Worm (Caenorhabditis elegans) whole organism, L1 larva: ENCODE measurements around the gene C32D5.4.
A peak's percentile ranks its signal among the peaks of the same experiment; 100 is the strongest.

Experiments
- C16A3.4 ChIP-seq: fragments of 150-350 bp; optimal IDR thresholded peaks from 2 replicates; lab custom pipeline; 2014; ENCODE audit warnings: missing biosample characterization, missing genetic modification characterization
- C34B4.2 ChIP-seq: sonication (generic microtip); optimal IDR thresholded peaks from 2 replicates; lab custom pipeline; 2017; ENCODE audit warnings: mild to moderate bottlenecking, missing genetic modification characterization, missing compliant biosample characterization
- alr-1 ChIP-seq: fragments of 200-800 bp; sonication (Bioruptor generic); optimal IDR thresholded peaks from 2 replicates; lab custom pipeline; 2018; ENCODE audit warnings: borderline replicate concordance, mild to moderate bottlenecking, missing genetic modification characterization, missing compliant biosample characterization
- ama-1 ChIP-seq: fragments of 150-350 bp; optimal IDR thresholded peaks from 2 replicates; lab custom pipeline; 2014
- ceh-88 ChIP-seq: fragments of 200-800 bp; sonication (Bioruptor generic); IDR thresholded peaks from 2 replicates; pipeline ENCODE4 v1.3.6; 2022; ENCODE audit warnings: missing genetic modification characterization, missing compliant biosample characterization
- ces-1 ChIP-seq: fragments of 150-350 bp; optimal IDR thresholded peaks from 2 replicates; lab custom pipeline; 2014; ENCODE audit warnings: missing biosample characterization, missing genetic modification reagents, missing genetic modification characterization
- efl-1 ChIP-seq, 4 experiments: fragments of 150-350 bp; optimal IDR thresholded peaks in 3 of 4; peaks in 1 of 4; 1 replicate in 1 of 4; 2 replicates in 3 of 4; lab custom pipeline; 2014; ENCODE audit warnings: missing biosample characterization in 2 of 4, missing genetic modification characterization in 2 of 4, missing genetic modification reagents in 2 of 4
- efl-3 ChIP-seq: fragments of 200-800 bp; sonication (Bioruptor generic); optimal IDR thresholded peaks from 2 replicates; lab custom pipeline; 2018; ENCODE audit warnings: mild to moderate bottlenecking, missing genetic modification characterization, missing compliant biosample characterization
- fkh-10 ChIP-seq: sonication (generic microtip); optimal IDR thresholded peaks from 2 replicates; lab custom pipeline; 2017; ENCODE audit warnings: missing biosample characterization, missing genetic modification reagents, missing genetic modification characterization
- fkh-4 ChIP-seq: sonication (generic microtip); optimal IDR thresholded peaks from 2 replicates; lab custom pipeline; 2016; ENCODE audit warnings: missing compliant biosample characterization, missing genetic modification characterization, borderline replicate concordance
- fkh-8 ChIP-seq: sonication (generic microtip); optimal IDR thresholded peaks from 2 replicates; lab custom pipeline; 2016; ENCODE audit warnings: mild to moderate bottlenecking, missing genetic modification characterization, missing compliant biosample characterization
- grh-1 ChIP-seq: fragments of 200-800 bp; sonication (Bioruptor generic); IDR thresholded peaks from 2 replicates; pipeline ENCODE4 v1.3.6; 2022; ENCODE audit warnings: missing genetic modification reagents, missing genetic modification characterization, missing compliant biosample characterization
- hlh-4 ChIP-seq: sonication (generic microtip); optimal IDR thresholded peaks from 2 replicates; lab custom pipeline; 2016; ENCODE audit warnings: mild to moderate bottlenecking, missing genetic modification characterization, missing compliant biosample characterization
- hpl-2 ChIP-seq: fragments of 150-350 bp; optimal IDR thresholded peaks from 2 replicates; lab custom pipeline; 2014; ENCODE audit warnings: missing biosample characterization, missing genetic modification reagents, missing genetic modification characterization
- jun-1 ChIP-seq: fragments of 150-350 bp; optimal IDR thresholded peaks from 2 replicates; lab custom pipeline; 2014; ENCODE audit warnings: missing biosample characterization, missing genetic modification reagents, missing genetic modification characterization
- lin-14 ChIP-seq: fragments of 200-800 bp; sonication (Bioruptor generic); optimal IDR thresholded peaks from 2 replicates; lab custom pipeline; 2018; ENCODE audit warnings: mild to moderate bottlenecking, missing genetic modification characterization, moderate library complexity, missing compliant biosample characterization
- lin-35 ChIP-seq, 2 experiments: fragments of 150-350 bp; optimal IDR thresholded peaks; 2 replicates each; lab custom pipeline; 2014; ENCODE audit warnings: missing biosample characterization in 2 of 2, missing genetic modification characterization in 2 of 2, missing genetic modification reagents in 2 of 2
- mab-9 ChIP-seq: fragments of 200-800 bp; sonication (Bioruptor generic); IDR thresholded peaks from 2 replicates; pipeline ENCODE4 v1.3.6; 2022; ENCODE audit warnings: missing genetic modification reagents, missing genetic modification characterization, missing compliant biosample characterization
- mdl-1 ChIP-seq, 2 experiments: fragments of 150-350 bp; optimal IDR thresholded peaks; 2 replicates each; lab custom pipeline; 2014 to 2017; ENCODE audit warnings: missing biosample characterization in 2 of 2, missing genetic modification characterization in 2 of 2, inconsistent platforms in 1 of 2
- nhr-12 ChIP-seq: sonication (generic microtip); optimal IDR thresholded peaks from 2 replicates; lab custom pipeline; 2017; ENCODE audit warnings: missing biosample characterization, missing genetic modification characterization
- nhr-28 ChIP-seq: fragments of 150-350 bp; optimal IDR thresholded peaks from 2 replicates; lab custom pipeline; 2014; ENCODE audit warnings: missing biosample characterization, missing genetic modification characterization
- nhr-47 ChIP-seq: sonication (generic microtip); optimal IDR thresholded peaks from 2 replicates; lab custom pipeline; 2016; ENCODE audit warnings: mild to moderate bottlenecking, missing genetic modification characterization, moderate library complexity, missing compliant biosample characterization
- nhr-71 ChIP-seq: sonication (generic microtip); optimal IDR thresholded peaks from 2 replicates; lab custom pipeline; 2016; ENCODE audit warnings: mild to moderate bottlenecking, missing genetic modification characterization, moderate library complexity, missing compliant biosample characterization
- nhr-85 ChIP-seq: sonication (generic microtip); peaks from one replicate; lab custom pipeline; 2016; ENCODE audit warnings: missing genetic modification characterization, inconsistent platforms, missing compliant biosample characterization
- pag-3 ChIP-seq: sonication (generic microtip); optimal IDR thresholded peaks from 2 replicates; lab custom pipeline; 2017; ENCODE audit warnings: missing genetic modification characterization, mild to moderate bottlenecking, missing compliant biosample characterization, antibody characterized with exemption, borderline replicate concordance; ENCODE audit not compliant: insufficient read depth
- pax-3 ChIP-seq: fragments of 200-800 bp; sonication (Bioruptor generic); optimal IDR thresholded peaks from 2 replicates; lab custom pipeline; 2018; ENCODE audit warnings: mild to moderate bottlenecking, missing genetic modification characterization, moderate library complexity, missing compliant biosample characterization
- snu-23 ChIP-seq: sonication (generic microtip); optimal IDR thresholded peaks from 2 replicates; lab custom pipeline; 2016; ENCODE audit warnings: missing genetic modification characterization, missing compliant biosample characterization
- sup-37 ChIP-seq: fragments of 200-800 bp; sonication (Bioruptor generic); optimal IDR thresholded peaks from 2 replicates; lab custom pipeline; 2018; ENCODE audit warnings: mild to moderate bottlenecking, missing genetic modification characterization, missing compliant biosample characterization
- swsn-7 ChIP-seq: sonication (generic microtip); optimal IDR thresholded peaks from 2 replicates; lab custom pipeline; 2016; ENCODE audit warnings: missing genetic modification characterization, missing compliant biosample characterization
- tbx-2 ChIP-seq: sonication (generic microtip); optimal IDR thresholded peaks from 2 replicates; lab custom pipeline; 2016; ENCODE audit warnings: missing genetic modification characterization, missing compliant biosample characterization
- tlp-1 ChIP-seq: fragments of 150-350 bp; optimal IDR thresholded peaks from 2 replicates; lab custom pipeline; 2014; ENCODE audit warnings: missing biosample characterization, missing genetic modification characterization
- unc-62 ChIP-seq: fragments of 150-350 bp; optimal IDR thresholded peaks from 2 replicates; lab custom pipeline; 2014; ENCODE audit warnings: missing biosample characterization, missing genetic modification reagents, missing genetic modification characterization
- xbp-1 ChIP-seq: sonication (generic microtip); optimal IDR thresholded peaks from 2 replicates; lab custom pipeline; 2016; ENCODE audit warnings: missing genetic modification characterization, missing compliant biosample characterization
- zip-4 ChIP-seq: fragments of 200-800 bp; sonication (Bioruptor generic); optimal IDR thresholded peaks from 2 replicates; lab custom pipeline; 2018; ENCODE audit warnings: mild to moderate bottlenecking, missing genetic modification characterization, moderate library complexity, missing compliant biosample characterization

C32D5.4 gene

DNA sequence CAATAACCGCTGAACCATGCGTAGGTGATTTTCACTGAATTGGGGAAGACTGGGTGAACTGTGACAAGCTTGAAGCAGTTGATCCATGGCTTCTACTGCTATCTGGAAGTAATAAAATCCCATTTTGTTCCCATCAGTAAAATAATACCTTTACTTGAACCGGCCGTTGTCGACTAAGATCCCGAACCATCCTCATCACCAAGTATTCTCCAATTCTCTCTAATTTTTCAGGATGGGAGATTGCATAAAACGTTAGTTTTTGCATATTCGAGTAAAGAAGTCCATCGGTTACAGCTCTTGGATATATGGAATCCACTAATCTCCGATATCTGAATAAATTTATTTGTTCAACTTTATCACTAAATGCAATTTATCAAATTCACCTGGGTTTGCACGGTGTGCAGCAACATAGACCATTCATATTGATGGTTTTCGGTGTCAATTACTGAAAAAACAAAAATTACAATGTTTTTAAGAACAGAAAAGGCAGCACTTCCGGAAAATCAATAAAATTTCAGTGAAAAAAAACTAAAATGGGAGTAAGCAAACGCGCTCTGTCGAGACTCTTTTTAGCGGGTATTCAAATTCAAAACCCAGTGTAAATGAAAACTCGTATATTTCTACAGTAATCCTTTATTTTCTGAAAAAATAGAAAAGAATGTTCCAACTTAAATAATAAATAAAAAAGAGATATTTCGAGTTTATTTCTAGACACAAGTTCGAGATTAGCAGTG is 2.1 kb downstream of the C32D5.4 start, which contains the start of gene efr-3 (continued):
- peak; percentile 55 for TF ChIP-seq xbp-1
- TF ChIP-seq swsn-7 (tag; lab: Kevin White, UChicago): peak; percentile 21
- TF ChIP-seq tbx-2: peak; percentile 58
- no peak for TF ChIP-seq hlh-4
- no peak for TF ChIP-seq pag-3 (tag; lab: Kevin White, UChicago)

DNA sequence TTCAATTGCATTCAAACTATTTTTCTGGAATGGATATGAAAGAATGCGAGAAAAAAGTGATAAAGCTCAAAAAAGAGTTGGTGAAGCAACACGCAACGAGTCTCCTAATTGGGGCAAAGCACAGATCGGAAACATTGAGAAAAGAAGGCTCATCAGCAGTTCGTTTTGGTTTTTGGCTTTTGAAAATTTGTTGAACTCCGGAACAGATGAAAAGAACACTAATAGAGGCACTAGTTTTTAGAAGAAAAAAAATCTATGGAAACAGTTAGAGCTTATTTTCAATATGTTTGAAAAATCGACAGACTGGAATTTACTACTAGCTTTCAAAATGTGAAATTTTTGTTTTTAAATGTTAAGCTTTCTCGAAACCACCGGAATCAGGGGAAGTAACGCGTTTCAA is 11.0 kb downstream of the C32D5.4 start:
- TF ChIP-seq nhr-85 (tag; lab: Kevin White, UChicago) (no peak), efl-1 (optimal IDR thresholded peaks at IDR 0.05; lab: Kevin White, UChicago) (no peak), efl-1 (GFP tag; optimal IDR thresholded peaks at IDR 0.05 in 1 of 2; lab: Kevin White, UChicago) (peak in 1 of 2 experiments; percentile 55)

ce11 chrII:6311459-6311858 is 11.4 kb downstream of the C32D5.4 start:
- TF ChIP-seq xbp-1: no peak
- peak; percentile 7 for TF ChIP-seq lin-14
- no peak for TF ChIP-seq grh-1 (GFP tag; lab: Robert Waterston, UW)
- TF ChIP-seq snu-23 (GFP tag; lab: Kevin White, UChicago): no peak
- peak; percentile 69 for TF ChIP-seq fkh-8 (tag; lab: Kevin White, UChicago)
- TF ChIP-seq nhr-71 (tag; lab: Kevin White, UChicago): peak; percentile 51
- TF ChIP-seq pax-3 (tag; lab: Kevin White, UChicago): peak; percentile 21
- TF ChIP-seq nhr-47 (tag; lab: Kevin White, UChicago): peak; percentile 10
- TF ChIP-seq fkh-10: peak; percentile 46
- no peak for TF ChIP-seq fkh-4 (tag; lab: Kevin White, UChicago)
- no peak for TF ChIP-seq ces-1
- no peak for TF ChIP-seq nhr-85 (tag; lab: Kevin White, UChicago)

- TF ChIP-seq sup-37 (no peak), nhr-28 (tag; lab: Kevin White, UChicago) (no peak), C16A3.4 (tag; lab: Kevin White, UChicago) (no peak), unc-62 (GFP tag; lab: Kevin White, UChicago) (no peak), alr-1 (tag; lab: Kevin White, UChicago) (no peak), hpl-2 (GFP tag; lab: Kevin White, UChicago) (no peak), zip-4 (GFP tag; lab: Kevin White, UChicago) (no peak), ceh-88 (GFP tag; lab: Robert Waterston, UW) (no peak), fkh-8 (tag; lab: Kevin White, UChicago) (no peak), C34B4.2 (tag; lab: Kevin White, UChicago) (no peak), mdl-1 (tag; optimal IDR thresholded peaks at IDR 0.05; lab: Kevin White, UChicago) (no peak), mab-9 (GFP tag; lab: Robert Waterston, UW) (no peak), jun-1 (no peak), ama-1 (lab: Kevin White, UChicago) (no peak), nhr-12 (tag; lab: Kevin White, UChicago) (no peak), grh-1 (GFP tag; lab: Robert Waterston, UW) (no peak), tlp-1 (tag; lab: Kevin White, UChicago) (no peak), nhr-47 (tag; lab: Kevin White, UChicago) (no peak), fkh-4 (tag; lab: Kevin White, UChicago) (no peak)
Observed at ce11 chrII:6309198-6309597, 13.7 kb downstream of the C32D5.4 start, which contains the start of gene glb-10. Gene glb-10 (minus strand): TSS chrII:6309298.

- TF ChIP-seq tbx-2: no peak
- no peak for TF ChIP-seq lin-35 (GFP tag; optimal IDR thresholded peaks at IDR 0.05; lab: Kevin White, UChicago)
- TF ChIP-seq efl-3 (GFP tag; lab: Kevin White, UChicago): no peak
Observed at ce11 chrII:6306125-6306524, 16.8 kb downstream of the C32D5.4 start, which contains the start of gene C29F5.8. Gene C29F5.8 (plus strand): TSS chrII:6306425.
